Fruit fly (Drosophila melanogaster): Measurements from ENCODE around the gene CG13856.

- TF ChIP-seq Hand (GFP tag; optimal IDR thresholded peaks at IDR 0.05) (no peak), CG30431 (GFP tag; optimal IDR thresholded peaks at IDR 0.05) (no peak), CG4404 (GFP tag; IDR thresholded peaks at IDR 0.05) (no peak), Kr (GFP tag; optimal IDR thresholded peaks at IDR 0.05) (no peak)
Observed at dm6 chr3R:22436050-22436449, 33.6 kb downstream of the CG13856 start, which contains the start of gene CG13847.
